Worm (Caenorhabditis elegans): Measurements from ENCODE around the gene M01H9.10.

- no peak for TF ChIP-seq lin-15B (tag; optimal IDR thresholded peaks at IDR 0.05)
- TF ChIP-seq fkh-10 (GFP tag; optimal IDR thresholded peaks at IDR 0.05) = no peak
- TF ChIP-seq nhr-237 (tag; optimal IDR thresholded peaks at IDR 0.05) = no peak
- no peak for TF ChIP-seq pag-3 (tag; optimal IDR thresholded peaks at IDR 0.05; ENCODE audit: borderline replicate concordance, insufficient read depth)
- TF ChIP-seq hpl-2 (GFP tag; optimal IDR thresholded peaks at IDR 0.05) = no peak
- TF ChIP-seq egl-13 (tag; optimal IDR thresholded peaks at IDR 0.05) = no peak
- no peak for TF ChIP-seq hlh-17 (GFP tag; optimal IDR thresholded peaks at IDR 0.05; ENCODE audit: borderline replicate concordance)
- no peak for TF ChIP-seq mep-1 (tag; optimal IDR thresholded peaks at IDR 0.05)
- no peak for TF ChIP-seq snu-23 (GFP tag; optimal IDR thresholded peaks at IDR 0.05)
- no peak for TF ChIP-seq nhr-76 (tag; optimal IDR thresholded peaks at IDR 0.05)
- TF ChIP-seq unc-62 (GFP tag; optimal IDR thresholded peaks at IDR 0.05) = no peak
Observed at ce11 chrIV:4469055-4469454, 10.9 kb downstream of the M01H9.10 start.
